Comparison of ENCODE assay signal across 2 worm cellular contexts in the genomic region with DNA sequence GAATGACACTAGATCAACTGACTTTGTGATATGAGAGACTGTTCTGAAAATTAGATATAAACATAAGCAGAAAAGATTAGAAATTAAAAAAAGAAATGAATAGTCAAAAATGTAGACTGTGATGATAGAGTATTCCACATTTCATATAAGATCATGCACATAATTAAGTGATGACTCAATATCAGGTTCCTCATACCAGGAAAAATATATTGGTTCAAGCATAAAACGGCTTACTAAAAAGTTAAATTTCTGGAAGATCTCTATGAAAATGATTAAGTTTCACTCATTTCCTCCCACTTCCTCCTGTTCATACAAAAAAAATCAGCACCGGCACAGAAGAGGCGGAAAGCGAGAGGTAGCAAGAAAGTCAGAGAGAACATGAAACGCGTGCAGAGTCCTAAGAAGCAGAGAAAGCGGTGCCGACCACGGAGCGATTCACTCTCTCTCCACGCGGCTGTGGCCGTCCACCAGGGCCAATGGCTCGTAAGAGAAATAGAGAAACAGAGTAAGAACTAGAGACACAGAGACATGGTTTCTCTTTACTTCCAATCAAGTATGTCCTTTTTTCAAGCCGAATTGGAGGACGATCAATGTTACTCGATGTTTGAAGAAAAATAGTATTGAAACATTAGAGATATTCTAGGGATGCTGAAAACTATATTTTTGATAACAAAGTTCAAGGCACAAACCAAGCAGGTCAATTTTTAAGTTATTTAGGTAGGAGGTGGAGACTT.
TF ChIP-seq lines count a peak whose summit lies in the region.

TSS of gene ZK688.5 (minus strand) at position 51 of the 734 bp plus-strand sequence.
TSS of gene fahd-1 (plus strand) at position 684 of the 734 bp plus-strand sequence.

TF ChIP-seq in whole organism, L4 larva, 104 proteins besides CTCF, POLR2A, EP300 and RAD21 (continued from another document):
- TF ChIP-seq lin-15B (tag; optimal IDR thresholded peaks at IDR 0.05; lab: Kevin White, UChicago): no peak
- peak; percentile 78 for TF ChIP-seq rbr-2 (tag; optimal IDR thresholded peaks at IDR 0.05; lab: Kevin White, UChicago)
- TF ChIP-seq snpc-1.2 (GFP tag; IDR thresholded peaks at IDR 0.05; lab: Robert Waterston, UW): no peak
- TF ChIP-seq nhr-28 (tag; optimal IDR thresholded peaks at IDR 0.05; lab: Kevin White, UChicago): peak; percentile 72
- TF ChIP-seq fos-1 (tag; optimal IDR thresholded peaks at IDR 0.05; lab: Kevin White, UChicago): no peak
- TF ChIP-seq hif-1 (tag; optimal IDR thresholded peaks at IDR 0.05; lab: Kevin White, UChicago): peak in 1 of 2 experiments; percentile 68
- no peak for TF ChIP-seq zip-2 (tag; optimal IDR thresholded peaks at IDR 0.05; lab: Kevin White, UChicago)
- TF ChIP-seq nhr-77 (tag; optimal IDR thresholded peaks at IDR 0.05; lab: Kevin White, UChicago): no peak
- no peak for TF ChIP-seq skn-1 (tag; optimal IDR thresholded peaks at IDR 0.05; lab: Kevin White, UChicago)
- TF ChIP-seq lir-3 (tag; optimal IDR thresholded peaks at IDR 0.05; lab: Kevin White, UChicago): no peak
- no peak for TF ChIP-seq sdz-12 (GFP tag; optimal IDR thresholded peaks at IDR 0.05; lab: Kevin White, UChicago)
- peak; percentile 23 to 67 for TF ChIP-seq lsy-2 (tag; optimal IDR thresholded peaks at IDR 0.05; lab: Kevin White, UChicago)
- peak; percentile 84 for TF ChIP-seq hlh-30 (tag; optimal IDR thresholded peaks at IDR 0.05; lab: Kevin White, UChicago; ENCODE audit: insufficient read depth)
- peak; percentile 91 for TF ChIP-seq hlh-11 (tag; optimal IDR thresholded peaks at IDR 0.05; lab: Kevin White, UChicago)
- no peak for TF ChIP-seq unc-62 (GFP tag; optimal IDR thresholded peaks at IDR 0.05 in 1 of 2; lab: Kevin White, UChicago)
- no peak for TF ChIP-seq unc-62 (tag; optimal IDR thresholded peaks at IDR 0.05; lab: Kevin White, UChicago)
- TF ChIP-seq Y75B8A.6 (GFP tag; IDR thresholded peaks at IDR 0.05; lab: Robert Waterston, UW): no peak
- TF ChIP-seq Y105C5A.15 (GFP tag; IDR thresholded peaks at IDR 0.05; lab: Robert Waterston, UW): no peak
- TF ChIP-seq nhr-25 (tag; optimal IDR thresholded peaks at IDR 0.05; lab: Kevin White, UChicago; ENCODE audit: borderline replicate concordance, insufficient read depth): peak; percentile 85
- no peak for TF ChIP-seq daf-19 (GFP tag; conservative IDR thresholded peaks at IDR 0.05; lab: Robert Waterston, UW)
- peak; percentile 72 for TF ChIP-seq mes-2 (tag; optimal IDR thresholded peaks at IDR 0.05; lab: Kevin White, UChicago; ENCODE audit: poor library complexity, severe bottlenecking)
- peak; percentile 98 for TF ChIP-seq mxl-3 (GFP tag; optimal IDR thresholded peaks at IDR 0.05; lab: Kevin White, UChicago)
- peak; percentile 52 for TF ChIP-seq dpl-1 (GFP tag; optimal IDR thresholded peaks at IDR 0.05; lab: Kevin White, UChicago)
- TF ChIP-seq nhr-41 (GFP tag; IDR thresholded peaks at IDR 0.05; lab: Robert Waterston, UW): no peak
- TF ChIP-seq dmd-9 (GFP tag; IDR thresholded peaks at IDR 0.05; lab: Robert Waterston, UW): no peak
- TF ChIP-seq lin-1 (GFP tag; IDR thresholded peaks at IDR 0.05; lab: Robert Waterston, UW): peak; percentile 69
- TF ChIP-seq R02D3.7 (tag; optimal IDR thresholded peaks at IDR 0.05; lab: Kevin White, UChicago): no peak
- TF ChIP-seq mdl-1 (tag; optimal IDR thresholded peaks at IDR 0.05; lab: Kevin White, UChicago): peak; percentile 68 to 94
- TF ChIP-seq lin-13 (GFP tag; optimal IDR thresholded peaks at IDR 0.05; lab: Kevin White, UChicago): no peak
- no peak for TF ChIP-seq mxl-2 (GFP tag; conservative IDR thresholded peaks at IDR 0.05; lab: Robert Waterston, UW)
- TF ChIP-seq F10B5.3 (tag; optimal IDR thresholded peaks at IDR 0.05; lab: Kevin White, UChicago): no peak
- no peak for TF ChIP-seq lin-39 (tag; optimal IDR thresholded peaks at IDR 0.05; lab: Kevin White, UChicago)
- TF ChIP-seq zag-1 (tag; optimal IDR thresholded peaks at IDR 0.05; lab: Kevin White, UChicago): no peak
- TF ChIP-seq dmd-6 (GFP tag; IDR thresholded peaks at IDR 0.05; lab: Robert Waterston, UW): peak; percentile 72
- TF ChIP-seq nhr-6 (tag; optimal IDR thresholded peaks at IDR 0.05; lab: Kevin White, UChicago): peak; percentile 47
- TF ChIP-seq duxl-1 (tag; optimal IDR thresholded peaks at IDR 0.05; lab: Kevin White, UChicago; ENCODE audit: poor library complexity): no peak
- TF ChIP-seq dmd-8 (GFP tag; IDR thresholded peaks at IDR 0.05; lab: Robert Waterston, UW): no peak
- peak; percentile 31 for TF ChIP-seq nhr-48 (tag; optimal IDR thresholded peaks at IDR 0.05; lab: Kevin White, UChicago)
- no peak for TF ChIP-seq F37D6.2 (tag; optimal IDR thresholded peaks at IDR 0.05; lab: Kevin White, UChicago)
- TF ChIP-seq vab-7 (GFP tag; IDR thresholded peaks at IDR 0.05; lab: Robert Waterston, UW): no peak
- no peak for TF ChIP-seq tag-97 (GFP tag; IDR thresholded peaks at IDR 0.05; lab: Robert Waterston, UW)
- 0 out of 2 replicates have a peak, but pooled peaks have one; percentile 46 for TF ChIP-seq ceh-20 (GFP tag; IDR thresholded peaks at IDR 0.05; lab: Robert Waterston, UW)
- no peak for TF ChIP-seq egl-27 (tag; optimal IDR thresholded peaks at IDR 0.05; lab: Kevin White, UChicago)
- TF ChIP-seq pha-4 (GFP tag; IDR thresholded peaks at IDR 0.05; lab: Robert Waterston, UW): no peak; the same call in 1 of the 2 replicates
- peak; percentile 63 for TF ChIP-seq pha-4 (tag; optimal IDR thresholded peaks at IDR 0.05; lab: Kevin White, UChicago)
- peak; percentile 47; the same call in 1 of the 2 replicates for TF ChIP-seq arid-1 (GFP tag; conservative IDR thresholded peaks at IDR 0.05; lab: Robert Waterston, UW)
- TF ChIP-seq daf-12 (tag; optimal IDR thresholded peaks at IDR 0.05; lab: Kevin White, UChicago): no peak
- TF ChIP-seq madf-9 (GFP tag; conservative IDR thresholded peaks at IDR 0.05; lab: Robert Waterston, UW): no peak
- no peak for TF ChIP-seq D1046.2 (GFP tag; IDR thresholded peaks at IDR 0.05; lab: Robert Waterston, UW)
- TF ChIP-seq spr-3 (GFP tag; optimal IDR thresholded peaks at IDR 0.05; lab: Kevin White, UChicago): no peak
- TF ChIP-seq F26F4.8 (GFP tag; conservative IDR thresholded peaks at IDR 0.05; lab: Robert Waterston, UW): no peak
- peak; percentile 45 for TF ChIP-seq nhr-10 (tag; optimal IDR thresholded peaks at IDR 0.05; lab: Kevin White, UChicago)

TF ChIP-seq in whole organism, late embryonic, 69 proteins besides CTCF, POLR2A, EP300 and RAD21 (continued from another document):
- TF ChIP-seq ets-4 (tag; optimal IDR thresholded peaks at IDR 0.05; lab: Kevin White, UChicago) (peak; percentile 21), elt-4 (tag; optimal IDR thresholded peaks at IDR 0.05; lab: Kevin White, UChicago) (no peak), unc-42 (tag; optimal IDR thresholded peaks at IDR 0.05; lab: Kevin White, UChicago) (no peak), hlh-30 (tag; optimal IDR thresholded peaks at IDR 0.05; lab: Kevin White, UChicago; ENCODE audit: insufficient read depth) (peak; percentile 61), ceh-2 (tag; optimal IDR thresholded peaks at IDR 0.05; lab: Kevin White, UChicago) (peak; percentile 31), pha-2 (tag; optimal IDR thresholded peaks at IDR 0.05; lab: Kevin White, UChicago) (no peak), C08G9.2 (tag; optimal IDR thresholded peaks at IDR 0.05; lab: Kevin White, UChicago) (no peak), syd-9 (tag; optimal IDR thresholded peaks at IDR 0.05; lab: Kevin White, UChicago) (peak; percentile 16), fkh-6 (tag; optimal IDR thresholded peaks at IDR 0.05; lab: Kevin White, UChicago) (no peak)
